Fruit fly (Drosophila melanogaster) whole organism, embryonic: ENCODE measurements around the gene Hsp67Ba.

Experiments
- Atf3 ChIP-seq: fragments of 200-800 bp; sonication (Bioruptor generic); optimal IDR thresholded peaks from 3 replicates; lab custom pipeline; 2016; ENCODE audit warnings: missing biosample characterization, missing genetic modification characterization
- CG10267 ChIP-seq: fragments of 200-800 bp; sonication (Bioruptor generic); optimal IDR thresholded peaks from 2 replicates; lab custom pipeline; 2018; ENCODE audit warnings: missing biosample characterization, mild to moderate bottlenecking, missing genetic modification characterization, moderate library complexity
- CG11695 ChIP-seq: fragments of 200-800 bp; sonication (Bioruptor generic); IDR thresholded peaks from 3 replicates; pipeline ENCODE4 v1.3.6; 2022; ENCODE audit warnings: missing biosample characterization, missing genetic modification characterization
- CG12659 ChIP-seq: fragments of 200-800 bp; sonication (Bioruptor generic); optimal IDR thresholded peaks from 3 replicates; lab custom pipeline; 2017; ENCODE audit warnings: mild to moderate bottlenecking, missing biosample characterization, missing genetic modification reagents, missing genetic modification characterization
- CG13424 ChIP-seq: fragments of 200-800 bp; sonication (Bioruptor generic); optimal IDR thresholded peaks from 2 replicates; lab custom pipeline; 2019; ENCODE audit warnings: missing biosample characterization, mild to moderate bottlenecking, missing genetic modification characterization, moderate library complexity
- CG13775 ChIP-seq: fragments of 200-800 bp; sonication (Bioruptor generic); optimal IDR thresholded peaks from 3 replicates; lab custom pipeline; 2017; ENCODE audit warnings: missing biosample characterization, mild to moderate bottlenecking, missing genetic modification characterization
- CG14441 ChIP-seq: fragments of 200-800 bp; sonication (Bioruptor generic); IDR thresholded peaks from 2 replicates; pipeline ENCODE4 v1.3.6; 2022; ENCODE audit warnings: missing biosample characterization, missing genetic modification characterization
- CG14710 ChIP-seq: fragments of 200-800 bp; sonication (Bioruptor generic); optimal IDR thresholded peaks from 3 replicates; lab custom pipeline; 2019; ENCODE audit warnings: missing biosample characterization, mild to moderate bottlenecking, missing genetic modification characterization, moderate library complexity
- CG15073 ChIP-seq: fragments of 200-800 bp; sonication (Bioruptor generic); optimal IDR thresholded peaks from 2 replicates; lab custom pipeline; 2016; ENCODE audit warnings: missing biosample characterization, missing genetic modification characterization
- CG17186 ChIP-seq: fragments of 200-800 bp; sonication (Bioruptor generic); optimal IDR thresholded peaks from 3 replicates; lab custom pipeline; 2017; ENCODE audit warnings: missing biosample characterization, missing genetic modification reagents, missing genetic modification characterization
- CG17328 ChIP-seq: fragments of 200-800 bp; sonication (Bioruptor generic); IDR thresholded peaks from 2 replicates; pipeline ENCODE4 v1.3.6; 2022; ENCODE audit warnings: missing biosample characterization, missing genetic modification characterization
- CG18599 ChIP-seq: fragments of 200-800 bp; sonication (Bioruptor generic); optimal IDR thresholded peaks from 3 replicates; lab custom pipeline; 2017; ENCODE audit warnings: missing biosample characterization, missing genetic modification characterization, mild to moderate bottlenecking, moderate library complexity, missing genetic modification reagents
- CG2129 ChIP-seq: fragments of 200-800 bp; sonication (Bioruptor generic); IDR thresholded peaks from 2 replicates; pipeline ENCODE4 v1.3.6; 2022; ENCODE audit warnings: missing biosample characterization, missing genetic modification characterization; ENCODE audit not compliant: partially characterized antibody
- CG2202 ChIP-seq: fragments of 200-800 bp; sonication (Bioruptor generic); optimal IDR thresholded peaks from 2 replicates; lab custom pipeline; 2018; ENCODE audit warnings: missing biosample characterization, mild to moderate bottlenecking, missing genetic modification characterization
- CG30403 ChIP-seq: fragments of 200-800 bp; sonication (Bioruptor generic); optimal IDR thresholded peaks from 3 replicates; lab custom pipeline; 2016; ENCODE audit warnings: missing biosample characterization, missing genetic modification characterization
- CG33557 ChIP-seq: fragments of 200-800 bp; sonication (Bioruptor generic); optimal IDR thresholded peaks from 2 replicates; lab custom pipeline; 2019; ENCODE audit warnings: missing biosample characterization, mild to moderate bottlenecking, missing genetic modification characterization, moderate library complexity
- CG3407 ChIP-seq: fragments of 200-800 bp; sonication (Bioruptor generic); optimal IDR thresholded peaks from 2 replicates; lab custom pipeline; 2018; ENCODE audit warnings: missing biosample characterization, mild to moderate bottlenecking, missing genetic modification characterization
- CG42726 ChIP-seq: fragments of 200-800 bp; sonication (Bioruptor generic); IDR thresholded peaks from 2 replicates; pipeline ENCODE4 v1.3.6; 2022; ENCODE audit warnings: missing biosample characterization, missing genetic modification characterization; ENCODE audit not compliant: partially characterized antibody
- CG4707 ChIP-seq: fragments of 200-800 bp; sonication (Bioruptor generic); optimal IDR thresholded peaks from 2 replicates; lab custom pipeline; 2018; ENCODE audit warnings: missing biosample characterization, mild to moderate bottlenecking, missing genetic modification characterization, moderate library complexity
- CG6683 ChIP-seq: fragments of 200-800 bp; sonication (Bioruptor generic); optimal IDR thresholded peaks from 2 replicates; lab custom pipeline; 2017; ENCODE audit warnings: missing biosample characterization, mild to moderate bottlenecking, missing genetic modification characterization, missing genetic modification reagents
- CG7271 ChIP-seq: fragments of 200-800 bp; sonication (Bioruptor generic); optimal IDR thresholded peaks from 2 replicates; lab custom pipeline; 2018; ENCODE audit warnings: missing biosample characterization, mild to moderate bottlenecking, missing genetic modification characterization, moderate library complexity
- CG7556 ChIP-seq: fragments of 200-800 bp; sonication (Bioruptor generic); optimal IDR thresholded peaks from 2 replicates; lab custom pipeline; 2017; ENCODE audit warnings: missing biosample characterization, mild to moderate bottlenecking, missing genetic modification characterization
- CG7786 ChIP-seq: fragments of 200-800 bp; sonication (Bioruptor generic); optimal IDR thresholded peaks from 2 replicates; lab custom pipeline; 2016; ENCODE audit warnings: missing biosample characterization, missing genetic modification characterization
- CG7963 ChIP-seq: fragments of 200-800 bp; sonication (Bioruptor generic); IDR thresholded peaks from 3 replicates; pipeline ENCODE4 v1.3.6; 2022; ENCODE audit warnings: missing biosample characterization, missing genetic modification characterization; ENCODE audit not compliant: partially characterized antibody
- CG8359 ChIP-seq: fragments of 200-800 bp; sonication (Bioruptor generic); optimal IDR thresholded peaks from 2 replicates; lab custom pipeline; 2017; ENCODE audit warnings: missing biosample characterization, mild to moderate bottlenecking, missing genetic modification characterization, borderline replicate concordance
- Chrac-16 ChIP-seq: fragments of 200-800 bp; sonication (Bioruptor generic); optimal IDR thresholded peaks from 3 replicates; lab custom pipeline; 2016; ENCODE audit warnings: missing biosample characterization, missing genetic modification characterization
- Drgx ChIP-seq: fragments of 200-800 bp; sonication (Bioruptor generic); IDR thresholded peaks from 2 replicates; pipeline ENCODE4 v1.3.6; 2022; ENCODE audit warnings: missing biosample characterization, missing genetic modification characterization
- Fer1 ChIP-seq: fragments of 200-800 bp; sonication (Bioruptor generic); optimal IDR thresholded peaks from 2 replicates; lab custom pipeline; 2017; ENCODE audit warnings: missing biosample characterization, mild to moderate bottlenecking, missing genetic modification characterization
- Fer2 ChIP-seq: fragments of 200-800 bp; sonication (Bioruptor generic); optimal IDR thresholded peaks from 2 replicates; lab custom pipeline; 2018; ENCODE audit warnings: missing biosample characterization, mild to moderate bottlenecking, missing genetic modification characterization, moderate library complexity
- HLH3B ChIP-seq: fragments of 200-800 bp; sonication (Bioruptor generic); IDR thresholded peaks from 2 replicates; pipeline ENCODE4 v1.3.6; 2022; ENCODE audit warnings: missing biosample characterization, missing genetic modification characterization
- Hr51 ChIP-seq, 2 experiments: fragments of 200-800 bp; sonication (Bioruptor generic); optimal IDR thresholded peaks; 2 replicates in 1 of 2; 3 replicates in 1 of 2; lab custom pipeline; 2016 to 2018; ENCODE audit warnings: missing biosample characterization in 2 of 2, missing genetic modification characterization in 2 of 2, mild to moderate bottlenecking in 1 of 2, moderate library complexity in 1 of 2
- Hr78 ChIP-seq, 2 experiments: fragments of 200-800 bp in 1 of 2; fragments of >200 bp in 1 of 2; sonication (Bioruptor generic) in 1 of 2; optimal IDR thresholded peaks; 2 replicates each; lab custom pipeline; 2017 to 2019; ENCODE audit warnings: missing biosample characterization in 2 of 2, missing genetic modification characterization in 2 of 2, mild to moderate bottlenecking in 1 of 2, moderate library complexity in 1 of 2
- MBD-R2 ChIP-seq: fragments of 200-800 bp; sonication (Bioruptor generic); IDR thresholded peaks from 2 replicates; pipeline ENCODE4 v1.3.6; 2022; ENCODE audit warnings: missing biosample characterization, missing genetic modification characterization
- NC2β ChIP-seq: fragments of 200-800 bp; sonication (Bioruptor generic); optimal IDR thresholded peaks from 2 replicates; lab custom pipeline; 2016; ENCODE audit warnings: missing biosample characterization, missing genetic modification characterization
- PHDP ChIP-seq: fragments of 200-800 bp; sonication (Bioruptor generic); optimal IDR thresholded peaks from 3 replicates; lab custom pipeline; 2018; ENCODE audit warnings: missing biosample characterization, mild to moderate bottlenecking, missing genetic modification characterization, moderate library complexity
- Spps ChIP-seq: fragments of 200-800 bp; sonication (Bioruptor generic); optimal IDR thresholded peaks from 2 replicates; lab custom pipeline; 2018; ENCODE audit warnings: missing biosample characterization, mild to moderate bottlenecking, missing genetic modification characterization
- Xrp1 ChIP-seq: fragments of 200-800 bp; sonication (Bioruptor generic); IDR thresholded peaks from 2 replicates; pipeline ENCODE4 v1.3.6; 2022; ENCODE audit warnings: missing biosample characterization, missing genetic modification characterization
- az2 ChIP-seq: fragments of 200-800 bp; sonication (Bioruptor generic); optimal IDR thresholded peaks from 3 replicates; lab custom pipeline; 2016; ENCODE audit warnings: missing biosample characterization, missing genetic modification characterization
- bowl ChIP-seq: fragments of 200-800 bp; sonication (Bioruptor generic); IDR thresholded peaks from 2 replicates; pipeline ENCODE4 v1.3.6; 2022; ENCODE audit warnings: missing biosample characterization, missing genetic modification characterization
- chm ChIP-seq: fragments of 200-800 bp; sonication (Bioruptor generic); IDR thresholded peaks from 2 replicates; pipeline ENCODE4 v1.3.6; 2022; ENCODE audit warnings: missing biosample characterization, missing genetic modification characterization
- corto ChIP-seq: fragments of 200-800 bp; sonication (Bioruptor generic); optimal IDR thresholded peaks from 2 replicates; lab custom pipeline; 2016; ENCODE audit warnings: missing biosample characterization, mild to moderate bottlenecking, missing genetic modification characterization, moderate library complexity
- disco-r ChIP-seq: fragments of 200-800 bp; sonication (Bioruptor generic); optimal IDR thresholded peaks from 2 replicates; lab custom pipeline; 2016; ENCODE audit warnings: missing biosample characterization, missing genetic modification characterization
- lilli ChIP-seq: fragments of 200-800 bp; sonication (Bioruptor generic); optimal IDR thresholded peaks from 3 replicates; lab custom pipeline; 2016; ENCODE audit warnings: missing biosample characterization, missing genetic modification characterization
- nom ChIP-seq: fragments of 200-800 bp; sonication (Bioruptor generic); optimal IDR thresholded peaks from 2 replicates; lab custom pipeline; 2017; ENCODE audit warnings: missing biosample characterization, missing genetic modification characterization, mild to moderate bottlenecking, moderate library complexity, missing genetic modification reagents
- p53 ChIP-seq: fragments of 200-800 bp; sonication (Bioruptor generic); optimal IDR thresholded peaks from 2 replicates; lab custom pipeline; 2016; ENCODE audit warnings: missing biosample characterization, missing genetic modification characterization
- pan ChIP-seq, 4 experiments: fragments of >200 bp in 3 of 4; fragments of 200-800 bp in 1 of 4; sonication (Bioruptor generic) in 1 of 4; optimal IDR thresholded peaks in 3 of 4; IDR thresholded peaks in 1 of 4; 2 replicates each; pipeline versions ENCODE4 v1.3.6 to Lab custom; 2017 to 2022; ENCODE audit warnings: missing biosample characterization in 2 of 4, missing genetic modification characterization in 2 of 4, mixed read lengths in 1 of 4
- peb ChIP-seq: fragments of 200-800 bp; sonication (Bioruptor generic); IDR thresholded peaks from 2 replicates; pipeline ENCODE4 v1.3.6; 2022; ENCODE audit warnings: missing biosample characterization, missing genetic modification characterization
- sr ChIP-seq: fragments of 200-800 bp; sonication (Bioruptor generic); IDR thresholded peaks from 3 replicates; pipeline ENCODE4 v1.3.6; 2022; ENCODE audit warnings: missing biosample characterization, missing genetic modification characterization

Gene Hsp67Ba

dm6 chr3L:9399013-9399750 lies 19.8 kb upstream of the Hsp67Ba start, which contains the start of gene CG4080 (continued):
- TF ChIP-seq NC2β (peak; percentile 5), lilli (GFP tag; lab: Kevin White, UChicago) (peak; percentile 52), CG30403 (no peak), CG10267 (tag; lab: Kevin White, UChicago) (peak; percentile 70), CG18599 (GFP tag; lab: Kevin White, UChicago) (no peak), Hr51 (GFP tag; optimal IDR thresholded peaks at IDR 0.05; lab: Kevin White, UChicago) (no peak), Atf3 (GFP tag; lab: Kevin White, UChicago) (no peak), Hr78 (GFP tag; optimal IDR thresholded peaks at IDR 0.05; lab: Kevin White, UChicago) (no peak), sr (GFP tag; lab: Robert Waterston, UW) (no peak), CG7271 (tag; lab: Kevin White, UChicago) (no peak), MBD-R2 (GFP tag; lab: Robert Waterston, UW) (peak; percentile 25), CG33557 (GFP tag; lab: Kevin White, UChicago) (peak; percentile 34), pan (optimal IDR thresholded peaks at IDR 0.05; lab: Kevin White, UChicago) (no peak), pan (GFP tag; optimal IDR thresholded peaks at IDR 0.05 in 1 of 2, IDR thresholded peaks at IDR 0.05 in 1 of 2) (peak in 1 of 2 experiments; percentile 7), CG13424 (tag; lab: Kevin White, UChicago) (peak; percentile 17), CG2129 (peak; percentile 62; the same call in 1 of the 2 replicates), CG3407 (GFP tag; lab: Kevin White, UChicago) (no peak), az2 (GFP tag; lab: Kevin White, UChicago) (no peak), CG8359 (no peak), Fer2 (tag; lab: Kevin White, UChicago) (no peak), CG4707 (GFP tag; lab: Kevin White, UChicago) (no peak), CG11695 (GFP tag; lab: Robert Waterston, UW) (no peak), Drgx (GFP tag; lab: Robert Waterston, UW) (no peak), Spps (tag; lab: Kevin White, UChicago) (no peak), disco-r (GFP tag; lab: Kevin White, UChicago) (peak; percentile 8), PHDP (tag; lab: Kevin White, UChicago) (peak; percentile 43), p53 (no peak), CG42726 (no peak), bowl (GFP tag; lab: Robert Waterston, UW) (no peak), CG7786 (GFP tag; lab: Kevin White, UChicago) (no peak), Chrac-16 (no peak), HLH3B (GFP tag; lab: Robert Waterston, UW) (no peak), CG14441 (no peak), CG7556 (GFP tag; lab: Kevin White, UChicago) (no peak), peb (no peak), CG6683 (GFP tag; lab: Kevin White, UChicago) (no peak), chm (peak; percentile 13; the same call in 1 of the 2 replicates), CG7963 (GFP tag; lab: Robert Waterston, UW) (0 out of 3 replicates have a peak, but pooled peaks have one; percentile 28), CG13775 (GFP tag; lab: Kevin White, UChicago) (peak; percentile 6), CG15073 (GFP tag; lab: Kevin White, UChicago) (no peak), CG17328 (no peak), CG2202 (tag; lab: Kevin White, UChicago) (no peak), Xrp1 (GFP tag; lab: Robert Waterston, UW) (no peak; the same call in 1 of the 2 replicates), CG17186 (no peak), CG14710 (tag; lab: Kevin White, UChicago) (peak; percentile 80), corto (peak; percentile 32), CG12659 (GFP tag; lab: Kevin White, UChicago) (peak; percentile 78), nom (no peak), Fer1 (GFP tag; lab: Kevin White, UChicago) (peak; percentile 19)
